Fruit fly (Drosophila melanogaster) whole organism, adult: ENCODE results near the gene CG2186.

Experiments
- CG11617 ChIP-seq: fragments of 200-800 bp; sonication (Bioruptor generic); optimal IDR thresholded peaks from 2 replicates; lab custom pipeline; 2017; ENCODE audit warnings: mild to moderate bottlenecking, missing biosample characterization, missing genetic modification reagents, missing genetic modification characterization
- CG12768 ChIP-seq: fragments of 200-800 bp; sonication (Bioruptor generic); optimal IDR thresholded peaks from 2 replicates; lab custom pipeline; 2017; ENCODE audit warnings: missing biosample characterization, missing genetic modification characterization, mild to moderate bottlenecking, moderate library complexity, missing genetic modification reagents
- CG1620 ChIP-seq: fragments of 200-800 bp; sonication (Bioruptor generic); optimal IDR thresholded peaks from 2 replicates; lab custom pipeline; 2016; ENCODE audit warnings: missing biosample characterization, missing genetic modification characterization
- CG7045 ChIP-seq: fragments of 200-800 bp; sonication (Bioruptor generic); optimal IDR thresholded peaks from 2 replicates; lab custom pipeline; 2017; ENCODE audit warnings: missing biosample characterization, mild to moderate bottlenecking, missing genetic modification characterization
- CG7101 ChIP-seq: fragments of 200-800 bp; sonication (Bioruptor generic); optimal IDR thresholded peaks from 2 replicates; lab custom pipeline; 2018; ENCODE audit warnings: missing biosample characterization, mild to moderate bottlenecking, missing genetic modification characterization, moderate library complexity
- kay ChIP-seq: fragments of 200-800 bp; sonication (Bioruptor generic); peaks from one replicate; lab custom pipeline; 2016; ENCODE audit warnings: missing biosample characterization, missing genetic modification characterization, borderline replicate concordance

DNA sequence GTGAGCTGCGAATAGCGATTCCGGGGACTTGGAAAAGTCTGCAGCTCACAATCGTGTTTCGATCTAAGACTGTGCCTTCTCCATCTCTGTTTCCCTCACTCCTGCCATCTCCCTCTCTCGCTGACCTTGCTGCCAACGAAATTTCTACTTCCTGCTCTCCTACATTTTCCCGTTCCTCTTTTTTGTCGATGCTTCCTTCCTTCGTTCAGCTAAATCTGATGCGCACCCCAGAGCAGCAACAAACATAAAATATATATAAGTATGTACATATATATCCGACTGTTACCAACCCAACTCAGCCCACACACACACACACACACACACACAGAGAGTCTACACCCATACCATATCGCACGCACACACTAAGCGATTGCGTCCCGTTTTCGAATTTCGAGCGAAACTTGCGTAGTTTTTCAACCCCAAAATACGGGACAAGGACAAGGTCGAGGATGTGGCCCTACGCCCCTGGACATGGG lies 33.2 kb upstream of the CG2186 start, which contains the start of gene Imp:
- TF ChIP-seq CG12768 (GFP tag; lab: Kevin White, UChicago): no peak
- no peak for TF ChIP-seq CG7101 (tag; lab: Kevin White, UChicago)
- TF ChIP-seq CG1620 (GFP tag; lab: Kevin White, UChicago): no peak
- no peak for TF ChIP-seq CG7045 (GFP tag; lab: Kevin White, UChicago)
- TF ChIP-seq kay (GFP tag; lab: Kevin White, UChicago): no peak
- TF ChIP-seq CG11617 (GFP tag; lab: Kevin White, UChicago): no peak
